Comparison of ENCODE assay signal across 3 fruit fly cellular contexts in genomic region chr3R:23026652-23027427, dm6.
A peak's percentile ranks its signal among the peaks of the same experiment; 100 is the strongest.
TF ChIP-seq lines count a peak whose summit lies in the region.

lmd (minus strand) TSS chr3R:23026713.

- no peak for TF ChIP-seq CTCF in whole organism, embryonic (GFP tag; optimal IDR thresholded peaks at IDR 0.05; lab: Kevin White, UChicago)

TF ChIP-seq in whole organism, embryonic, 481 proteins besides CTCF, POLR2A, EP300 and RAD21 (continues in another document):
- no peak for TF ChIP-seq odd (GFP tag; optimal IDR thresholded peaks at IDR 0.05; lab: Kevin White, UChicago)
- peak; percentile 14 for TF ChIP-seq dmrt11E (tag; optimal IDR thresholded peaks at IDR 0.05; lab: Kevin White, UChicago)
- TF ChIP-seq sens (GFP tag; lab: Kevin White, UChicago): peak; percentile 68
- 0 out of 2 replicates have a peak, but pooled peaks have one; percentile 10 for TF ChIP-seq CG32772 (GFP tag; IDR thresholded peaks at IDR 0.05; lab: Robert Waterston, UW)
- TF ChIP-seq Rfx (GFP tag; IDR thresholded peaks at IDR 0.05; lab: Robert Waterston, UW): no peak
- TF ChIP-seq CG2712 (tag; optimal IDR thresholded peaks at IDR 0.05; lab: Kevin White, UChicago): peak; percentile 27
- no peak for TF ChIP-seq Xrp1 (GFP tag; IDR thresholded peaks at IDR 0.05; lab: Robert Waterston, UW)
- no peak for TF ChIP-seq crc (GFP tag; optimal IDR thresholded peaks at IDR 0.05; lab: Kevin White, UChicago)
- peak; percentile 96 for TF ChIP-seq crol (GFP tag; IDR thresholded peaks at IDR 0.05; lab: Robert Waterston, UW)
- TF ChIP-seq wdn (GFP tag; IDR thresholded peaks at IDR 0.05; lab: Robert Waterston, UW): no peak
- no peak for TF ChIP-seq gt (GFP tag; IDR thresholded peaks at IDR 0.05; lab: Robert Waterston, UW)
- no peak for TF ChIP-seq Trl (optimal IDR thresholded peaks at IDR 0.05; lab: Kevin White, UChicago)
- TF ChIP-seq Trl (GFP tag; optimal IDR thresholded peaks at IDR 0.05; lab: Kevin White, UChicago): no peak
- TF ChIP-seq CG9727 (GFP tag; optimal IDR thresholded peaks at IDR 0.05; lab: Kevin White, UChicago): no peak
- no peak for TF ChIP-seq org-1 (GFP tag; optimal IDR thresholded peaks at IDR 0.05; lab: Kevin White, UChicago)
- TF ChIP-seq Adf1 (GFP tag; IDR thresholded peaks at IDR 0.05; lab: Robert Waterston, UW): peak; percentile 79
- TF ChIP-seq CG18262 (tag; optimal IDR thresholded peaks at IDR 0.05; lab: Kevin White, UChicago): peak; percentile 95
- TF ChIP-seq HmgZ (tag; optimal IDR thresholded peaks at IDR 0.05; lab: Kevin White, UChicago): no peak
- peak; percentile 70 for TF ChIP-seq twi (tag; optimal IDR thresholded peaks at IDR 0.05; lab: Kevin White, UChicago)
- TF ChIP-seq gem (tag; optimal IDR thresholded peaks at IDR 0.05; lab: Kevin White, UChicago): peak; percentile 29
- no peak for TF ChIP-seq unc-4 (GFP tag; IDR thresholded peaks at IDR 0.05; lab: Robert Waterston, UW; ENCODE audit: partially characterized antibody)
- no peak for TF ChIP-seq CG18599 (GFP tag; optimal IDR thresholded peaks at IDR 0.05; lab: Kevin White, UChicago)
- TF ChIP-seq CG3163 (GFP tag; optimal IDR thresholded peaks at IDR 0.05; lab: Kevin White, UChicago): no peak
- TF ChIP-seq CG8388 (GFP tag; optimal IDR thresholded peaks at IDR 0.05; lab: Kevin White, UChicago): no peak
- TF ChIP-seq CG13424 (tag; optimal IDR thresholded peaks at IDR 0.05; lab: Kevin White, UChicago): no peak
- peak; percentile 11; the same call in 1 of the 2 replicates for TF ChIP-seq slbo (GFP tag; IDR thresholded peaks at IDR 0.05; lab: Robert Waterston, UW)
- peak; percentile 4 for TF ChIP-seq CG14710 (tag; optimal IDR thresholded peaks at IDR 0.05; lab: Kevin White, UChicago)
- peak; percentile 58; the same call in 1 of the 3 replicates for TF ChIP-seq CG6175 (GFP tag; IDR thresholded peaks at IDR 0.05; lab: Robert Waterston, UW)
- no peak for TF ChIP-seq CG12219 (GFP tag; optimal IDR thresholded peaks at IDR 0.05; lab: Kevin White, UChicago)
- TF ChIP-seq aop (GFP tag; IDR thresholded peaks at IDR 0.05; lab: Robert Waterston, UW): 0 out of 2 replicates have a peak, but pooled peaks have one; percentile 49
- no peak for TF ChIP-seq MESR4 (GFP tag; optimal IDR thresholded peaks at IDR 0.05; lab: Kevin White, UChicago)

TF ChIP-seq in whole organism, prepupa, 60 proteins besides CTCF, POLR2A, EP300 and RAD21:
- no peak for TF ChIP-seq Gug (GFP tag; IDR thresholded peaks at IDR 0.05; lab: Robert Waterston, UW)
- peak; percentile 46 for TF ChIP-seq Eip78C (GFP tag; lab: Kevin White, UChicago)
- peak; percentile 86 for TF ChIP-seq CG1621 (tag; optimal IDR thresholded peaks at IDR 0.05; lab: Kevin White, UChicago)

TF ChIP-seq in whole organism, pupa, 21 proteins besides CTCF, POLR2A, EP300 and RAD21:
- TF ChIP-seq EcR (GFP tag; optimal IDR thresholded peaks at IDR 0.05; lab: Kevin White, UChicago): no peak
- no peak for TF ChIP-seq CG8301 (tag; optimal IDR thresholded peaks at IDR 0.05; lab: Kevin White, UChicago)
- TF ChIP-seq rn (GFP tag; IDR thresholded peaks at IDR 0.05; lab: Robert Waterston, UW): no peak
- peak; percentile 17 for TF ChIP-seq CG14655 (GFP tag; optimal IDR thresholded peaks at IDR 0.05; lab: Kevin White, UChicago)
- TF ChIP-seq Pif1A (GFP tag; optimal IDR thresholded peaks at IDR 0.05; lab: Kevin White, UChicago): no peak
- TF ChIP-seq CG8159 (tag; optimal IDR thresholded peaks at IDR 0.05; lab: Kevin White, UChicago): peak; percentile 19
- no peak for TF ChIP-seq CG10348 (GFP tag; IDR thresholded peaks at IDR 0.05; lab: Robert Waterston, UW)
- peak; percentile 90 for TF ChIP-seq CG13204 (GFP tag; optimal IDR thresholded peaks at IDR 0.05; lab: Kevin White, UChicago)
- TF ChIP-seq gl (tag; optimal IDR thresholded peaks at IDR 0.05; lab: Kevin White, UChicago): no peak
- TF ChIP-seq D1 (tag; optimal IDR thresholded peaks at IDR 0.05; lab: Kevin White, UChicago): no peak
- TF ChIP-seq CG17806 (tag; optimal IDR thresholded peaks at IDR 0.05; lab: Kevin White, UChicago): no peak
- TF ChIP-seq CG12605 (GFP tag; IDR thresholded peaks at IDR 0.05; lab: Robert Waterston, UW): no peak
- no peak for TF ChIP-seq Snoo (tag; optimal IDR thresholded peaks at IDR 0.05; lab: Kevin White, UChicago)
- TF ChIP-seq Pif1B (GFP tag; optimal IDR thresholded peaks at IDR 0.05; lab: Kevin White, UChicago): no peak
